Fruit fly (Drosophila melanogaster) whole organism, embryonic: Measurements from ENCODE around the gene ft.
A peak's percentile ranks its signal among the peaks of the same experiment; 100 is the strongest.

ENCODE experiments used
- Aef1 ChIP-seq: fragments of 200-800 bp; sonication (Bioruptor generic); IDR thresholded peaks from 3 replicates; pipeline ENCODE4 v1.3.6; 2022; ENCODE audit warnings: missing biosample characterization, missing genetic modification characterization
- Atf6 ChIP-seq: fragments of 200-800 bp; sonication (Bioruptor generic); IDR thresholded peaks from 2 replicates; pipeline ENCODE4 v1.3.6; 2022; ENCODE audit warnings: missing biosample characterization, missing genetic modification characterization
- CG10366 ChIP-seq: fragments of 200-800 bp; sonication (Bioruptor generic); IDR thresholded peaks from 2 replicates; pipeline ENCODE4 v1.3.6; 2022; ENCODE audit warnings: missing biosample characterization, missing genetic modification characterization
- CG11085 ChIP-seq: fragments of 200-800 bp; sonication (Bioruptor generic); IDR thresholded peaks from 2 replicates; pipeline ENCODE4 v1.3.6; 2022; ENCODE audit warnings: missing biosample characterization, missing genetic modification characterization
- CG11456 ChIP-seq: fragments of 200-800 bp; sonication (Bioruptor generic); IDR thresholded peaks from 3 replicates; pipeline ENCODE4 v1.3.6; 2022; ENCODE audit warnings: missing biosample characterization, missing genetic modification characterization
- CG11723 ChIP-seq: fragments of 200-800 bp; sonication (Bioruptor generic); optimal IDR thresholded peaks from 2 replicates; lab custom pipeline; 2017; ENCODE audit warnings: missing biosample characterization, mild to moderate bottlenecking, missing genetic modification characterization
- CG12942 ChIP-seq: fragments of 200-800 bp; sonication (Bioruptor generic); optimal IDR thresholded peaks from 3 replicates; lab custom pipeline; 2016; ENCODE audit warnings: missing biosample characterization, missing genetic modification characterization
- CG13123 ChIP-seq: fragments of 200-800 bp; sonication (Bioruptor generic); optimal IDR thresholded peaks from 2 replicates; lab custom pipeline; 2016; ENCODE audit warnings: missing biosample characterization, missing genetic modification characterization
- CG13296 ChIP-seq: fragments of 200-800 bp; sonication (Bioruptor generic); optimal IDR thresholded peaks from 3 replicates; lab custom pipeline; 2018; ENCODE audit warnings: missing biosample characterization, mild to moderate bottlenecking, missing genetic modification characterization
- CG14965 ChIP-seq: fragments of 200-800 bp; sonication (Bioruptor generic); optimal IDR thresholded peaks from 2 replicates; lab custom pipeline; 2016; ENCODE audit warnings: missing biosample characterization, missing genetic modification characterization, borderline replicate concordance
- CG15073 ChIP-seq: fragments of 200-800 bp; sonication (Bioruptor generic); optimal IDR thresholded peaks from 2 replicates; lab custom pipeline; 2016; ENCODE audit warnings: missing biosample characterization, missing genetic modification characterization
- CG17829 ChIP-seq: fragments of 200-800 bp; optimal IDR thresholded peaks from 2 replicates; lab custom pipeline; 2019; ENCODE audit warnings: missing biosample characterization, mild to moderate bottlenecking, missing genetic modification characterization, moderate library complexity
- CG18011 ChIP-seq: fragments of 200-800 bp; sonication (Bioruptor generic); optimal IDR thresholded peaks from 2 replicates; lab custom pipeline; 2017; ENCODE audit warnings: missing biosample characterization, missing genetic modification characterization, mild to moderate bottlenecking, moderate library complexity, missing genotype
- CG2199 ChIP-seq: fragments of 200-800 bp; sonication (Bioruptor generic); IDR thresholded peaks from 3 replicates; pipeline ENCODE4 v1.3.6; 2022; ENCODE audit warnings: missing biosample characterization, missing genetic modification characterization
- CG2202 ChIP-seq: fragments of 200-800 bp; sonication (Bioruptor generic); optimal IDR thresholded peaks from 2 replicates; lab custom pipeline; 2018; ENCODE audit warnings: missing biosample characterization, mild to moderate bottlenecking, missing genetic modification characterization
- CG34224 ChIP-seq: fragments of 200-800 bp; sonication (Bioruptor generic); IDR thresholded peaks from 3 replicates; pipeline ENCODE4 v1.3.6; 2022; ENCODE audit warnings: missing biosample characterization, missing genetic modification characterization; ENCODE audit not compliant: partially characterized antibody
- CG4707 ChIP-seq: fragments of 200-800 bp; sonication (Bioruptor generic); optimal IDR thresholded peaks from 2 replicates; lab custom pipeline; 2018; ENCODE audit warnings: missing biosample characterization, mild to moderate bottlenecking, missing genetic modification characterization, moderate library complexity
- CG6654 ChIP-seq: fragments of 200-800 bp; sonication (Bioruptor generic); optimal IDR thresholded peaks from 2 replicates; lab custom pipeline; 2017; ENCODE audit warnings: missing biosample characterization, mild to moderate bottlenecking, missing genetic modification characterization
- CG6854 ChIP-seq: fragments of 200-800 bp; sonication (Bioruptor generic); optimal IDR thresholded peaks from 3 replicates; lab custom pipeline; 2017; ENCODE audit warnings: missing biosample characterization, mild to moderate bottlenecking, missing genetic modification characterization
- D19B ChIP-seq: fragments of 200-800 bp; sonication (Bioruptor generic); optimal IDR thresholded peaks from 2 replicates; lab custom pipeline; 2017; ENCODE audit warnings: missing biosample characterization, mild to moderate bottlenecking, missing genetic modification characterization
- ERR ChIP-seq: fragments of 200-800 bp; sonication (Bioruptor generic); optimal IDR thresholded peaks from 2 replicates; lab custom pipeline; 2016; ENCODE audit warnings: missing biosample characterization, missing genetic modification characterization
- Elba2 ChIP-seq: fragments of 200-800 bp; sonication (Bioruptor generic); optimal IDR thresholded peaks from 3 replicates; lab custom pipeline; 2016; ENCODE audit warnings: missing biosample characterization, missing genetic modification characterization
- Ets65A ChIP-seq: fragments of 200-800 bp; sonication (Bioruptor generic); peaks from one replicate; lab custom pipeline; 2016; ENCODE audit warnings: missing biosample characterization, missing genetic modification characterization
- Fer2 ChIP-seq: fragments of 200-800 bp; sonication (Bioruptor generic); optimal IDR thresholded peaks from 2 replicates; lab custom pipeline; 2018; ENCODE audit warnings: missing biosample characterization, mild to moderate bottlenecking, missing genetic modification characterization, moderate library complexity
- HmgD ChIP-seq: fragments of 200-800 bp; sonication (Bioruptor generic); optimal IDR thresholded peaks from 3 replicates; lab custom pipeline; 2016; ENCODE audit warnings: missing biosample characterization, missing genetic modification characterization
- Hr3 ChIP-seq: fragments of 200-800 bp; sonication (Bioruptor generic); optimal IDR thresholded peaks from 3 replicates; lab custom pipeline; 2016; ENCODE audit warnings: missing biosample characterization, missing genetic modification characterization
- MESR4 ChIP-seq: fragments of 200-800 bp; sonication (Bioruptor generic); optimal IDR thresholded peaks from 2 replicates; lab custom pipeline; 2018; ENCODE audit warnings: missing biosample characterization, mild to moderate bottlenecking, missing genetic modification characterization, moderate library complexity
- Poxn ChIP-seq: fragments of 200-800 bp; sonication (Bioruptor generic); IDR thresholded peaks from 2 replicates; pipeline ENCODE4 v1.3.6; 2022; ENCODE audit warnings: missing biosample characterization, missing genetic modification characterization
- Ravus ChIP-seq: fragments of 200-800 bp; sonication (Bioruptor generic); IDR thresholded peaks from 2 replicates; pipeline ENCODE4 v1.3.6; 2022; ENCODE audit warnings: missing biosample characterization, missing genetic modification characterization
- Sin3A ChIP-seq: fragments of >200 bp; optimal IDR thresholded peaks from 2 replicates; lab custom pipeline; 2018
- Vsx1 ChIP-seq: fragments of 200-800 bp; sonication (Bioruptor generic); optimal IDR thresholded peaks from 2 replicates; lab custom pipeline; 2017; ENCODE audit warnings: missing biosample characterization, mild to moderate bottlenecking, missing genetic modification characterization, missing genetic modification reagents
- cas ChIP-seq: fragments of 200-800 bp; sonication (Bioruptor generic); IDR thresholded peaks from 2 replicates; pipeline ENCODE4 v1.3.6; 2022; ENCODE audit warnings: missing biosample characterization, missing genetic modification characterization
- cg ChIP-seq: fragments of 200-800 bp; sonication (Bioruptor generic); optimal IDR thresholded peaks from 3 replicates; lab custom pipeline; 2019; ENCODE audit warnings: missing biosample characterization, mild to moderate bottlenecking, missing genetic modification characterization, moderate library complexity
- chinmo ChIP-seq: fragments of 200-800 bp; sonication (Bioruptor generic); IDR thresholded peaks from 4 replicates; pipeline ENCODE4 v1.3.6; 2022; ENCODE audit warnings: missing biosample characterization, missing genetic modification characterization; ENCODE audit not compliant: partially characterized antibody
- dmrt99B ChIP-seq: fragments of 200-800 bp; sonication (Bioruptor generic); optimal IDR thresholded peaks from 2 replicates; lab custom pipeline; 2018; ENCODE audit warnings: missing biosample characterization, mild to moderate bottlenecking, missing genetic modification characterization, moderate library complexity
- exex ChIP-seq: fragments of 200-800 bp; sonication (Bioruptor generic); optimal IDR thresholded peaks from 4 replicates; lab custom pipeline; 2018; ENCODE audit warnings: missing biosample characterization, mild to moderate bottlenecking, missing genetic modification characterization, moderate library complexity
- hb ChIP-seq: fragments of 200-800 bp; sonication (Bioruptor generic); IDR thresholded peaks from 3 replicates; pipeline ENCODE4 v1.3.6; 2022; ENCODE audit warnings: missing biosample characterization, missing genetic modification characterization; ENCODE audit not compliant: partially characterized antibody
- ind ChIP-seq: fragments of 200-800 bp; sonication (Bioruptor generic); optimal IDR thresholded peaks from 3 replicates; lab custom pipeline; 2016; ENCODE audit warnings: missing biosample characterization, missing genetic modification characterization
- klu ChIP-seq: fragments of 200-800 bp; sonication (Bioruptor generic); IDR thresholded peaks from 2 replicates; pipeline ENCODE4 v1.3.6; 2022; ENCODE audit warnings: missing biosample characterization, missing genetic modification characterization
- lbe ChIP-seq: fragments of 200-800 bp; sonication (Bioruptor generic); optimal IDR thresholded peaks from 2 replicates; lab custom pipeline; 2016; ENCODE audit warnings: missing biosample characterization, mild to moderate bottlenecking, missing genetic modification characterization
- odd ChIP-seq: fragments of 200-800 bp; sonication (Bioruptor generic); optimal IDR thresholded peaks from 2 replicates; lab custom pipeline; 2017; ENCODE audit warnings: missing biosample characterization, mild to moderate bottlenecking, missing genetic modification characterization
- peb ChIP-seq: fragments of 200-800 bp; sonication (Bioruptor generic); IDR thresholded peaks from 2 replicates; pipeline ENCODE4 v1.3.6; 2022; ENCODE audit warnings: missing biosample characterization, missing genetic modification characterization
- pfk ChIP-seq: fragments of 200-800 bp; sonication (Bioruptor generic); optimal IDR thresholded peaks from 2 replicates; lab custom pipeline; 2018; ENCODE audit warnings: missing biosample characterization, mild to moderate bottlenecking, missing genetic modification characterization, moderate library complexity
- prd ChIP-seq, 3 experiments: fragments of >200 bp in 2 of 3; fragments of 200-800 bp in 1 of 3; sonication (Bioruptor generic) in 1 of 3; optimal IDR thresholded peaks in 2 of 3; IDR thresholded peaks in 1 of 3; 2 replicates in 2 of 3; 3 replicates in 1 of 3; pipeline versions ENCODE4 v1.3.6 to Lab custom; 2017 to 2022; ENCODE audit warnings: missing biosample characterization in 1 of 3, missing genetic modification characterization in 1 of 3
- schlank ChIP-seq: fragments of 200-800 bp; sonication (Bioruptor generic); optimal IDR thresholded peaks from 2 replicates; lab custom pipeline; 2018; ENCODE audit warnings: missing biosample characterization, mild to moderate bottlenecking, missing genetic modification characterization
- slou ChIP-seq: fragments of 200-800 bp; sonication (Bioruptor generic); optimal IDR thresholded peaks from 3 replicates; lab custom pipeline; 2016; ENCODE audit warnings: missing biosample characterization, missing genetic modification characterization
- sqz ChIP-seq: fragments of 200-800 bp; sonication (Bioruptor generic); optimal IDR thresholded peaks from 3 replicates; lab custom pipeline; 2018; ENCODE audit warnings: missing biosample characterization, mild to moderate bottlenecking, missing genetic modification characterization
- sug ChIP-seq: fragments of 200-800 bp; optimal IDR thresholded peaks from 2 replicates; lab custom pipeline; 2019; ENCODE audit warnings: missing biosample characterization, mild to moderate bottlenecking, missing genetic modification characterization, moderate library complexity
- ttk ChIP-seq: fragments of 200-800 bp; sonication (Bioruptor generic); IDR thresholded peaks from 2 replicates; pipeline ENCODE4 v2.1.2; 2022; ENCODE audit warnings: missing biosample characterization, missing genetic modification characterization
- wor ChIP-seq: fragments of 200-800 bp; sonication (Bioruptor generic); IDR thresholded peaks from 2 replicates; pipeline ENCODE4 v1.3.6; 2022; ENCODE audit warnings: missing biosample characterization, missing genetic modification characterization
- zf30C ChIP-seq: fragments of 200-800 bp; sonication (Bioruptor generic); optimal IDR thresholded peaks from 3 replicates; lab custom pipeline; 2018; ENCODE audit warnings: missing biosample characterization, mild to moderate bottlenecking, missing genetic modification characterization

ft gene

DNA sequence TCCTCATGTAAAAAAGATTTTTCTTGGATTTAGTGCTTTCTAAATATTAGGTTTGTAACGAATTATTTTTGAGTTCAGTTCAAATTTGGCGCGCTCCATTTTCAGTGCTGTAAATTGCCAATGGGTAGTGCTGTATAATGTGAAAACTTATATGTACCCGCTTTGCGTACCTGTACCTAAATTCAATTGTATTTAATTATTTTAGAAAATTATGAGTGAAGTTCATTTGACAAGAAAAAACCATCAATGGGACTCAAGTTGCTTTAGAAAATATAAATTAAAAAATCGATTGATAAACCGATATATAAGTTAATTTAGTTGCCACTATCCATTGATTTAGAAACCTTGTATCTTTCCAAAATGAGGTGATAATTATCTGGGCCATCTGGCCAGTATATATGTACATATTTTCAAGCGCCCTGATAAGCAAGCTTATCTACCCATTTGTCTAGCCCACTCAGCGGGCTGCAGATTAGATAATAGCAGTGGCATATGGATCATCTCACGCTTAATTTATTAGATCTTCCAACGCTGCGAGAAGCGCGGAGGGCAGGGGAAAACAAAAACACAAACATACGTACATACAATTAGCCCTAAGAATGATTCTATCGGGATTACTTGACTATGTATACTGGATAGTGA, 2.7 kb upstream of the ft start (continued):
- TF ChIP-seq lbe (GFP tag; lab: Kevin White, UChicago) (peak; percentile 41), Hr3 (peak; percentile 12), hb (GFP tag; lab: Robert Waterston, UW) (no peak), sug (tag; lab: Kevin White, UChicago) (peak; percentile 76), wor (GFP tag; lab: Robert Waterston, UW) (no peak), chinmo (GFP tag; lab: Robert Waterston, UW) (no peak), CG11456 (GFP tag; lab: Robert Waterston, UW) (no peak), sqz (GFP tag; lab: Kevin White, UChicago) (no peak), Poxn (GFP tag; lab: Robert Waterston, UW) (no peak), exex (tag; lab: Kevin White, UChicago) (peak; percentile 96), CG2202 (no peak), CG14965 (GFP tag; lab: Kevin White, UChicago) (no peak), Ravus (GFP tag; lab: Robert Waterston, UW) (no peak), Vsx1 (GFP tag; lab: Kevin White, UChicago) (peak; percentile 37), ttk (GFP tag; lab: Robert Waterston, UW) (no peak), zf30C (GFP tag; lab: Kevin White, UChicago) (no peak), CG15073 (GFP tag; lab: Kevin White, UChicago) (no peak), Elba2 (GFP tag; lab: Kevin White, UChicago) (no peak), CG18011 (GFP tag; lab: Kevin White, UChicago) (no peak), klu (GFP tag; lab: Robert Waterston, UW) (no peak), CG2199 (no peak), CG11085 (GFP tag; lab: Robert Waterston, UW) (no peak), CG6654 (GFP tag; lab: Kevin White, UChicago) (no peak), pfk (GFP tag; lab: Kevin White, UChicago) (no peak), peb (no peak), Ets65A (GFP tag; lab: Kevin White, UChicago) (no peak), Atf6 (GFP tag; lab: Robert Waterston, UW) (peak; percentile 28; the same call in 1 of the 2 replicates), Aef1 (GFP tag; lab: Robert Waterston, UW) (no peak), cg (GFP tag; lab: Kevin White, UChicago) (no peak), prd (optimal IDR thresholded peaks at IDR 0.05; lab: Kevin White, UChicago) (no peak), prd (GFP tag; IDR thresholded peaks at IDR 0.05; lab: Robert Waterston, UW) (no peak), HmgD (GFP tag; lab: Kevin White, UChicago) (no peak), ind (GFP tag; lab: Kevin White, UChicago) (peak; percentile 43), cas (GFP tag; lab: Robert Waterston, UW) (no peak), D19B (GFP tag; lab: Kevin White, UChicago) (no peak), odd (peak; percentile 32), CG13296 (GFP tag; lab: Kevin White, UChicago) (peak; percentile 57), CG10366 (GFP tag; lab: Robert Waterston, UW) (no peak), CG34224 (GFP tag; lab: Robert Waterston, UW) (no peak), ERR (no peak), CG12942 (GFP tag; lab: Kevin White, UChicago) (no peak), MESR4 (GFP tag; lab: Kevin White, UChicago) (peak; percentile 22), Sin3A (lab: Kevin White, UChicago) (no peak), CG13123 (GFP tag; lab: Kevin White, UChicago) (no peak), dmrt99B (peak; percentile 10), Fer2 (tag; lab: Kevin White, UChicago) (no peak), schlank (no peak), CG4707 (GFP tag; lab: Kevin White, UChicago) (no peak), CG17829 (tag; lab: Kevin White, UChicago) (no peak), CG11723 (no peak), CG6854 (GFP tag; lab: Kevin White, UChicago) (no peak), slou (GFP tag; lab: Kevin White, UChicago) (no peak)
